Worm (Caenorhabditis elegans) whole organism, young adult: ENCODE results near the gene ZK512.8.

Experiments used
- B0035.1 ChIP-seq: sonication (generic microtip); optimal IDR thresholded peaks from 2 replicates; lab custom pipeline; 2016; ENCODE audit warnings: missing genetic modification characterization, mild to moderate bottlenecking, missing compliant biosample characterization, missing genotype, missing genetic modification reagents
- ceh-27 ChIP-seq: fragments of 200-800 bp; sonication (Bioruptor generic); optimal IDR thresholded peaks from 2 replicates; lab custom pipeline; 2018; ENCODE audit warnings: mild to moderate bottlenecking, missing genetic modification characterization, moderate library complexity, missing compliant biosample characterization
- fkh-3 ChIP-seq: sonication (generic microtip); optimal IDR thresholded peaks from 2 replicates; lab custom pipeline; 2016; ENCODE audit warnings: mild to moderate bottlenecking, missing genetic modification characterization, missing compliant biosample characterization
- mcd-1 ChIP-seq: fragments of 200-800 bp; sonication (Bioruptor generic); IDR thresholded peaks from 2 replicates; pipeline ENCODE4 v1.3.6; 2022; ENCODE audit warnings: missing genetic modification reagents, missing genetic modification characterization, missing compliant biosample characterization
- nfya-2 ChIP-seq: fragments of 200-800 bp; sonication (Bioruptor generic); IDR thresholded peaks from 2 replicates; pipeline ENCODE4 v1.3.6; 2022; ENCODE audit warnings: missing genetic modification reagents, missing genetic modification characterization, missing compliant biosample characterization
- pha-4 ChIP-seq: fragments of 150-350 bp; sonication (generic microtip); optimal IDR thresholded peaks from 2 replicates; lab custom pipeline; 2014; ENCODE audit warnings: missing biosample characterization, missing genetic modification reagents, missing genetic modification characterization
- snpc-4 ChIP-seq, 5 experiments: fragments of 150-350 bp in 1 of 5; sonication (generic microtip) in 4 of 5; optimal IDR thresholded peaks; 2 replicates each; lab custom pipeline; 2014 to 2018; ENCODE audit warnings: missing genetic modification characterization in 5 of 5, missing biosample characterization in 3 of 5, antibody characterized with exemption in 2 of 5, mild to moderate bottlenecking in 2 of 5, missing compliant biosample characterization in 2 of 5, missing genotype in 2 of 5, moderate library complexity in 2 of 5, missing genetic modification reagents in 1 of 5
- tlf-1 ChIP-seq: fragments of 200-800 bp; sonication (Bioruptor generic); optimal IDR thresholded peaks from 2 replicates; lab custom pipeline; 2018; ENCODE audit warnings: mild to moderate bottlenecking, missing genetic modification characterization, missing compliant biosample characterization

DNA sequence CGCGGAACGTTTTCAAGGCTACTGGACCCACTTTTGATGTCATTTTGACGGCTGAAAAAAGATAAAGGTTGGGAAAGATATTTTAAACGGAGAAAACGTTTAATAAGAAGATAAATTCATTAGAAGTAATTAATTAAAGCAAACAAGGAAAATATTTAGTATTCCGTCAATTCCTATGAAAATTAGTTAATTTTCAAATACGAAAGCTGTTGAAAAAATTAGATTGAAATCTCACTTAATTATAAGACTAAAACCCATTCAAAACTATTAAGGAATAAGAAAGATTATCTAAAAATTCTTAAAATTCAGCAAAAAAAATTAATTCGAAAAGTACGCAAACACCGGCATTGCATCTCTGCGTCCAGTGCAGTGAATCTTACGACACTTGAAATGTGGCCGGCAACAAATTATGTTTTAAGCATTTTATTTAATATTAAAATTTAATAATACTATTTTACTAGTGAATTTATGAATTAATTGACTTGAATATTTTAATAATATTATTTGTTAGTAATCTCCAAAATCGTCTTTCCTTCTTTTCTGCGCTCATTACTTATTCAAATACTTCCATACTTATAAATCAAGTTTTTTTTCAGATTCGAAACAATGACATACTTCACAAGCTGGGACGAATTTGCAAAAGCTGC is 998 bp upstream of the ZK512.8 start, which contains the start of the genes ZK512.2 and ZK512.4:
- TF ChIP-seq B0035.1 (tag; lab: Kevin White, UChicago): no peak
- TF ChIP-seq mcd-1: no peak
- no peak for TF ChIP-seq ceh-27
- TF ChIP-seq tlf-1 (GFP tag; lab: Kevin White, UChicago): no peak
- TF ChIP-seq snpc-4 (GFP tag; optimal IDR thresholded peaks at IDR 0.05; lab: Kevin White, UChicago): no peak
- TF ChIP-seq snpc-4 (tag; optimal IDR thresholded peaks at IDR 0.05; lab: Kevin White, UChicago): no peak
- TF ChIP-seq pha-4 (tag; lab: Kevin White, UChicago): no peak
- TF ChIP-seq fkh-3 (tag; lab: Kevin White, UChicago): no peak
- TF ChIP-seq nfya-2 (GFP tag; lab: Robert Waterston, UW): no peak
